Fruit fly (Drosophila melanogaster): ENCODE measurements around the gene Teh1.

The Teh1 gene

dm6 chr3R:9910866-9911265 is 42.9 kb upstream of the Teh1 start:
- TF ChIP-seq CG11617 (GFP tag; optimal IDR thresholded peaks at IDR 0.05) (no peak), Crg-1 (GFP tag; optimal IDR thresholded peaks at IDR 0.05) (no peak), ovo (GFP tag; optimal IDR thresholded peaks at IDR 0.05) (no peak), CG12768 (GFP tag; optimal IDR thresholded peaks at IDR 0.05) (no peak), CG7101 (tag; optimal IDR thresholded peaks at IDR 0.05) (no peak), Hr96 (GFP tag; optimal IDR thresholded peaks at IDR 0.05) (no peak), Clk (GFP tag; optimal IDR thresholded peaks at IDR 0.05) (no peak), Mnt (GFP tag; optimal IDR thresholded peaks at IDR 0.05) (no peak), CG7045 (GFP tag; optimal IDR thresholded peaks at IDR 0.05) (no peak), CG33017 (tag; optimal IDR thresholded peaks at IDR 0.05) (no peak), CG1620 (GFP tag; optimal IDR thresholded peaks at IDR 0.05) (no peak), cnc (optimal IDR thresholded peaks at IDR 0.05) (no peak), tj (GFP tag; optimal IDR thresholded peaks at IDR 0.05) (no peak), toe (GFP tag; optimal IDR thresholded peaks at IDR 0.05) (no peak)

DNA sequence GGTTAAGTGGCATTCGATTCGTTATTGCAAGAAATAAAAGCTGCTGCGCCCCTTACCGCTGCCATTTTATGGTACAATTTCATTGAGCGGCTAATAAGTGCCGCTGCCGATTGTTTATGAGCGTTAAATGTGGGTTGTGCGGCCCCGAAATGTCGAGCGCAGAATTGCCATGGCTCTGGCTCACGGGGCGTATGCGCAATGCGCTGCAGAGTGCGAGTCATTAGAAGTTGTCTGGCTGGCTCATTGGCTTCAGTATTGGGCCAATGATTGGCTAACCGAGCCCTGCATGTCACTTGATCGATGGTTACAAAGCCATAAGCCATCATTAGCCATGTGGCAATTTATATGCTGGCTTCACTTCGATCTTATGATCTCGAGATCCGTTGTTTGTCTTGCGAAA is 42.2 kb upstream of the Teh1 start:
- TF ChIP-seq ovo (GFP tag; optimal IDR thresholded peaks at IDR 0.05) (no peak), Mnt (GFP tag; optimal IDR thresholded peaks at IDR 0.05) (no peak), CG14711 (tag; optimal IDR thresholded peaks at IDR 0.05) (no peak), CG7101 (tag; optimal IDR thresholded peaks at IDR 0.05) (no peak), CG1620 (GFP tag; optimal IDR thresholded peaks at IDR 0.05) (no peak), CG33017 (tag; optimal IDR thresholded peaks at IDR 0.05) (no peak), kay (GFP tag; ENCODE audit: borderline replicate concordance) (no peak), cnc (optimal IDR thresholded peaks at IDR 0.05) (no peak), pad (GFP tag; optimal IDR thresholded peaks at IDR 0.05) (no peak), Hr96 (GFP tag; optimal IDR thresholded peaks at IDR 0.05) (no peak), tj (GFP tag; optimal IDR thresholded peaks at IDR 0.05) (no peak), Crg-1 (GFP tag; optimal IDR thresholded peaks at IDR 0.05) (no peak), CG7045 (GFP tag; optimal IDR thresholded peaks at IDR 0.05) (no peak), Clk (GFP tag; optimal IDR thresholded peaks at IDR 0.05) (no peak), CG12768 (GFP tag; optimal IDR thresholded peaks at IDR 0.05) (no peak), CG11617 (GFP tag; optimal IDR thresholded peaks at IDR 0.05) (no peak), cic (GFP tag; optimal IDR thresholded peaks at IDR 0.05) (no peak), toe (GFP tag; optimal IDR thresholded peaks at IDR 0.05) (no peak)

DNA sequence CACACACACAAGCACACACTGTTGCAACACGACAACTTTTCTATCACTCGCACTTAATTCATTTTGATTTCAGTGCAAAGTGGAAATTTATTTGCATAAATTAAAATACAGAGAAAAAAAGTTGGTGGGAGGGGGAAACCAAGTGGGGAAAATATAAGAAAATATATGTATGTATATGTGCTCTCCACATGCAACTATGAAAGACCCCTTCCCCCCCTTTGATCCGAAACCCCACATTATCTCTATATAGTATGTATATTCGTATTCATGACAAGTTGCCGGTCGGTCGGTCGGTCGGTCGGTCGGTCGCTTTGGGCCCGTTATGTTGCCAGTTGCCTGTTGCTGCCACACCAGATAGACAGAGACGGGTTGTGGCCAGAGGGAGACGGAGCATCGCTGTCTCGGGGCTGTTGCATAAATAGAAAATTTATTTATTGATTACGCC is 38.1 kb upstream of the Teh1 start:
- no peak for TF ChIP-seq Hr96 (GFP tag; optimal IDR thresholded peaks at IDR 0.05)
- TF ChIP-seq Clk (GFP tag; optimal IDR thresholded peaks at IDR 0.05) = no peak
- TF ChIP-seq cnc (optimal IDR thresholded peaks at IDR 0.05) = no peak
- no peak for TF ChIP-seq Mnt (GFP tag; optimal IDR thresholded peaks at IDR 0.05)

DNA sequence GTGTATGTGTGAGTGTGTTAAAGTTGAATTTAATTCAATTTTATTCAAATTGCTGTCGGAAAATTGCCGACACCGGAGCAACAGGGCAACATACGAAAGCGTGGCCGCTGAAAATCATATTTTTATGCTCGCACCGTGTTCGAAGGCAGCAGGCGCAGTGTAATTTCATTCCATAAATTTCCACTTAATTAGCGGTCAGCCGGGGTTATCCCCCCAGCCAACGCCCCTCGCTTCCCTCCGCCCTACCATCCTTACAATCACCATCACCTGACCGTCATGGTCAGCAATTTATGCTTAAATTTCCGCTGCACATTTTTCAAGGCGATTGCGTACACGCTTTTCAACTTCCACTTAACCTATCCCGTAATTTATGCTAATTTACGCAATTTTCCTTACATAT is 36.8 kb upstream of the Teh1 start:
- TF ChIP-seq cnc (optimal IDR thresholded peaks at IDR 0.05) (no peak), bab1 (GFP tag; optimal IDR thresholded peaks at IDR 0.05) (no peak), toe (GFP tag; optimal IDR thresholded peaks at IDR 0.05) (no peak), CG5204 (GFP tag; optimal IDR thresholded peaks at IDR 0.05) (no peak), CG7045 (GFP tag; optimal IDR thresholded peaks at IDR 0.05) (no peak), Mnt (GFP tag; optimal IDR thresholded peaks at IDR 0.05) (no peak)

dm6 chr3R:9903370-9903769 is 35.5 kb upstream of the Teh1 start:
- no peak for TF ChIP-seq cic (GFP tag; optimal IDR thresholded peaks at IDR 0.05)
- no peak for TF ChIP-seq cnc (optimal IDR thresholded peaks at IDR 0.05)

- TF ChIP-seq pad (GFP tag; optimal IDR thresholded peaks at IDR 0.05) (no peak), kay (GFP tag; ENCODE audit: borderline replicate concordance) (no peak), cnc (optimal IDR thresholded peaks at IDR 0.05) (no peak), CG33017 (tag; optimal IDR thresholded peaks at IDR 0.05) (no peak), CG5204 (GFP tag; optimal IDR thresholded peaks at IDR 0.05) (no peak), tj (GFP tag; optimal IDR thresholded peaks at IDR 0.05) (no peak), CG12768 (GFP tag; optimal IDR thresholded peaks at IDR 0.05) (no peak), toe (GFP tag; optimal IDR thresholded peaks at IDR 0.05) (no peak), Mnt (GFP tag; optimal IDR thresholded peaks at IDR 0.05) (no peak), Hr96 (GFP tag; optimal IDR thresholded peaks at IDR 0.05) (no peak), bab1 (GFP tag; optimal IDR thresholded peaks at IDR 0.05) (no peak), CG7101 (tag; optimal IDR thresholded peaks at IDR 0.05) (no peak), CG11617 (GFP tag; optimal IDR thresholded peaks at IDR 0.05) (no peak), CG14711 (tag; optimal IDR thresholded peaks at IDR 0.05) (no peak), CG1620 (GFP tag; optimal IDR thresholded peaks at IDR 0.05) (no peak)
Observed at dm6 chr3R:9902834-9903233, 34.9 kb upstream of the Teh1 start.

- TF ChIP-seq toe (GFP tag; optimal IDR thresholded peaks at IDR 0.05) (no peak), CG14711 (tag; optimal IDR thresholded peaks at IDR 0.05) (no peak)
Observed at dm6 chr3R:9897564-9897963, 29.6 kb upstream of the Teh1 start.

DNA sequence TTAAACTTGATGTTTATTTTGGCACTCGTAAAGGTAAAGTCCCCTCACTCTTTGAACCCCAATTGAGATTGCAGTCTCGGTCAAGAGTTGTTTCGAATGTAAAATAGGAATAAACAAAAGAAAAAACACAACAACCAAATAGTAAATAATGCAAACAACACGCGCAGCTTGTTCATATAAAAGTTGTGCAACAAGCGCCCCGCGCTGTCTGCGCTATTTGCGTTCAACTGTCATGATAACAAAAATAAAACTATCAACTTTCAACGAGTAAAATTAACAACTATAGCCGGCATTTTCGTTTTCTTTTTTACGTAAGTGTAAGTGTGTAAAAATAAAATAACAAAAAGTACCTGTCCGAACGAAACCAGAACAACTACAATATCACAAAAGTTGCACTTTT is 24.7 kb upstream of the Teh1 start:
- TF ChIP-seq CG1620 (GFP tag; optimal IDR thresholded peaks at IDR 0.05) = no peak
- TF ChIP-seq bab1 (GFP tag; optimal IDR thresholded peaks at IDR 0.05) = no peak
- TF ChIP-seq kay (GFP tag; ENCODE audit: borderline replicate concordance) = peak; percentile 83
- TF ChIP-seq ovo (GFP tag; optimal IDR thresholded peaks at IDR 0.05) = no peak
- TF ChIP-seq CG11617 (GFP tag; optimal IDR thresholded peaks at IDR 0.05) = no peak
- peak; percentile 0 for TF ChIP-seq Mnt (GFP tag; optimal IDR thresholded peaks at IDR 0.05)
- TF ChIP-seq cnc (optimal IDR thresholded peaks at IDR 0.05) = no peak
- TF ChIP-seq CG12768 (GFP tag; optimal IDR thresholded peaks at IDR 0.05) = peak; percentile 30
- peak; percentile 27 for TF ChIP-seq cic (GFP tag; optimal IDR thresholded peaks at IDR 0.05)

Measured in whole organism, adult.